Fruit fly (Drosophila melanogaster): ENCODE results near the gene Dph4.

Gene Dph4

DNA sequence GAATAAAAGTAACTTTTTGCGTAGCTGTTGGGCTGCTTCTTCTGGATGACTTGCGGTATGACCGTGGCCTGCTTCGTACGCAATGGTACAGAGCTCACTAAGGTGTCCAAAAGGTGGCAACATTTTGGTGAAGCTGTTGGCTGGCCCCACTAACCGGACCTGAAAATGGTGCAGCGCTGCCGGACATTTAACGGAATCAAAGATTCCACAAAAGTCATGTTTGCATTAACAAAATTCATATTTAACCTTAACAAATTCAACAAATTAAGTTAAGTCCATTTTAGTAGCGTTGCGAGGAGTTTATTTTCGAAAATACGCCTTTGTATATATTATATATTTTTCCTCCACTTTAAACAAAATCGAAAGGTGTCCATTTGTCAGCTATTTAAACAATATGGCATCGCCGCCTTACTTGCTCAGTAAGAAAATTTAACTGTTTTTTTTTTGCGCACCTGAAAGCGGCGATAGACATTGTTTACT lies 22.8 kb downstream of the Dph4 start, which contains the start of the genes kra and SecS (continued):
- TF ChIP-seq gt (GFP tag; IDR thresholded peaks at IDR 0.05), result no peak
- no peak for TF ChIP-seq CG10565 (GFP tag; optimal IDR thresholded peaks at IDR 0.05)
- TF ChIP-seq CG6854 (GFP tag; optimal IDR thresholded peaks at IDR 0.05), result no peak
- no peak for TF ChIP-seq lov (optimal IDR thresholded peaks at IDR 0.05)
- TF ChIP-seq lov (GFP tag; IDR thresholded peaks at IDR 0.05), result no peak
- peak; percentile 27 for TF ChIP-seq twi (tag; optimal IDR thresholded peaks at IDR 0.05)
- no peak for TF ChIP-seq H15 (GFP tag; IDR thresholded peaks at IDR 0.05)
- TF ChIP-seq BEAF-32 (GFP tag; optimal IDR thresholded peaks at IDR 0.05), result peak; percentile 59
- no peak for TF ChIP-seq fru (optimal IDR thresholded peaks at IDR 0.05)
- TF ChIP-seq CG9609 (GFP tag; optimal IDR thresholded peaks at IDR 0.05), result peak; percentile 40
- no peak for TF ChIP-seq crc (GFP tag; optimal IDR thresholded peaks at IDR 0.05)
- TF ChIP-seq hth (optimal IDR thresholded peaks at IDR 0.05), result no peak
- TF ChIP-seq tup (GFP tag; optimal IDR thresholded peaks at IDR 0.05), result peak; percentile 56
- peak; percentile 68 for TF ChIP-seq Fer1 (GFP tag; optimal IDR thresholded peaks at IDR 0.05)
- TF ChIP-seq Sox102F (GFP tag; optimal IDR thresholded peaks at IDR 0.05), result no peak
- peak; percentile 50 for TF ChIP-seq CG15601 (tag; optimal IDR thresholded peaks at IDR 0.05)
- TF ChIP-seq CG2116 (GFP tag; optimal IDR thresholded peaks at IDR 0.05), result peak; percentile 78
- no peak for TF ChIP-seq CG16863 (GFP tag; optimal IDR thresholded peaks at IDR 0.05)
- no peak for TF ChIP-seq esg (GFP tag; conservative IDR thresholded peaks at IDR 0.05)
- TF ChIP-seq CG15696 (tag; optimal IDR thresholded peaks at IDR 0.05), result peak; percentile 58
- TF ChIP-seq Lhr (GFP tag; optimal IDR thresholded peaks at IDR 0.05), result peak; percentile 85
- TF ChIP-seq maf-S (GFP tag; optimal IDR thresholded peaks at IDR 0.05), result peak; percentile 66
- TF ChIP-seq Nf-YB (GFP tag; optimal IDR thresholded peaks at IDR 0.05), result no peak
- TF ChIP-seq CG18599 (GFP tag; optimal IDR thresholded peaks at IDR 0.05), result peak; percentile 72
- peak; percentile 57 for TF ChIP-seq CG1647 (GFP tag; optimal IDR thresholded peaks at IDR 0.05)
- peak; percentile 35 for TF ChIP-seq CG7928 (GFP tag; optimal IDR thresholded peaks at IDR 0.05)
- no peak for TF ChIP-seq sr (GFP tag; IDR thresholded peaks at IDR 0.05)
- peak; percentile 13 to 51 for TF ChIP-seq Pdp1 (GFP tag; optimal IDR thresholded peaks at IDR 0.05)
- peak; percentile 38 for TF ChIP-seq CG1792 (GFP tag; optimal IDR thresholded peaks at IDR 0.05)
- no peak for TF ChIP-seq CG11093 (GFP tag; IDR thresholded peaks at IDR 0.05)
- peak; percentile 75 for TF ChIP-seq CG9817 (tag; optimal IDR thresholded peaks at IDR 0.05)
- peak; percentile 54 for TF ChIP-seq CG15269 (tag; optimal IDR thresholded peaks at IDR 0.05)
- no peak for TF ChIP-seq Aef1 (GFP tag; IDR thresholded peaks at IDR 0.05)
- no peak for TF ChIP-seq CG6175 (GFP tag; IDR thresholded peaks at IDR 0.05)
- no peak for TF ChIP-seq klu (GFP tag; IDR thresholded peaks at IDR 0.05)
- TF ChIP-seq slou (GFP tag; optimal IDR thresholded peaks at IDR 0.05), result peak; percentile 65
- peak; percentile 92 for TF ChIP-seq Ets97D (GFP tag; optimal IDR thresholded peaks at IDR 0.05)
- peak; percentile 29 for TF ChIP-seq Bteb2 (GFP tag; optimal IDR thresholded peaks at IDR 0.05)
- TF ChIP-seq CG18764 (GFP tag; optimal IDR thresholded peaks at IDR 0.05), result peak; percentile 27
- peak; percentile 7 for TF ChIP-seq Atf-2 (GFP tag; optimal IDR thresholded peaks at IDR 0.05)
- no peak for TF ChIP-seq CG30431 (GFP tag; optimal IDR thresholded peaks at IDR 0.05)
- TF ChIP-seq lab (GFP tag; optimal IDR thresholded peaks at IDR 0.05), result peak; percentile 52
- TF ChIP-seq CG8924 (tag; optimal IDR thresholded peaks at IDR 0.05), result peak; percentile 48
- TF ChIP-seq HmgD (GFP tag; optimal IDR thresholded peaks at IDR 0.05), result no peak
- TF ChIP-seq CrebB (tag; optimal IDR thresholded peaks at IDR 0.05), result peak; percentile 56
- peak; percentile 84 for TF ChIP-seq Sin3A (optimal IDR thresholded peaks at IDR 0.05)
- TF ChIP-seq CG17385 (GFP tag; optimal IDR thresholded peaks at IDR 0.05), result peak; percentile 48
- TF ChIP-seq kah (GFP tag; optimal IDR thresholded peaks at IDR 0.05), result no peak
- peak; percentile 86 for TF ChIP-seq CG1603 (tag; optimal IDR thresholded peaks at IDR 0.05)
- TF ChIP-seq jigr1 (GFP tag; IDR thresholded peaks at IDR 0.05), result no peak
- TF ChIP-seq phol (tag; optimal IDR thresholded peaks at IDR 0.05), result peak; percentile 82
- no peak for TF ChIP-seq NK7.1 (GFP tag; optimal IDR thresholded peaks at IDR 0.05)
- no peak for TF ChIP-seq h (optimal IDR thresholded peaks at IDR 0.05)
